Fruit fly (Drosophila melanogaster) whole organism, embryonic: Measurements from ENCODE around the gene CG10874.

Source experiments
- Bdp1 ChIP-seq: fragments of 200-800 bp; sonication (Bioruptor generic); optimal IDR thresholded peaks from 3 replicates; lab custom pipeline; 2016; ENCODE audit warnings: missing biosample characterization, missing genetic modification characterization
- Blimp-1 ChIP-seq: fragments of 200-800 bp; sonication (Bioruptor generic); optimal IDR thresholded peaks from 3 replicates; lab custom pipeline; 2018; ENCODE audit warnings: missing biosample characterization, missing genetic modification characterization, mild to moderate bottlenecking, moderate library complexity, missing genetic modification reagents
- CG10462 ChIP-seq: fragments of 200-800 bp; sonication (Bioruptor generic); optimal IDR thresholded peaks from 2 replicates; lab custom pipeline; 2016; ENCODE audit warnings: missing biosample characterization, missing genetic modification characterization
- CG12391 ChIP-seq: fragments of 200-800 bp; sonication (Bioruptor generic); optimal IDR thresholded peaks from 3 replicates; lab custom pipeline; 2018; ENCODE audit warnings: missing biosample characterization, mild to moderate bottlenecking, missing genetic modification characterization, moderate library complexity
- CG13287 ChIP-seq: fragments of 200-800 bp; sonication (Bioruptor generic); IDR thresholded peaks from 2 replicates; pipeline ENCODE4 v1.3.6; 2022; ENCODE audit warnings: missing biosample characterization, missing genetic modification characterization; ENCODE audit not compliant: partially characterized antibody
- CG13624 ChIP-seq: fragments of 200-800 bp; sonication (Bioruptor generic); optimal IDR thresholded peaks from 2 replicates; lab custom pipeline; 2016; ENCODE audit warnings: missing biosample characterization, missing genetic modification characterization
- CG18262 ChIP-seq: fragments of 200-800 bp; optimal IDR thresholded peaks from 3 replicates; lab custom pipeline; 2019; ENCODE audit warnings: missing biosample characterization, mild to moderate bottlenecking, missing genetic modification characterization, moderate library complexity
- CG18619 ChIP-seq: fragments of 200-800 bp; sonication (Bioruptor generic); optimal IDR thresholded peaks from 3 replicates; lab custom pipeline; 2017; ENCODE audit warnings: missing biosample characterization, mild to moderate bottlenecking, missing genetic modification characterization
- CG2199 ChIP-seq: fragments of 200-800 bp; sonication (Bioruptor generic); IDR thresholded peaks from 3 replicates; pipeline ENCODE4 v1.3.6; 2022; ENCODE audit warnings: missing biosample characterization, missing genetic modification characterization
- CG2678 ChIP-seq: fragments of 200-800 bp; sonication (Bioruptor generic); optimal IDR thresholded peaks from 3 replicates; lab custom pipeline; 2019; ENCODE audit warnings: missing biosample characterization, mild to moderate bottlenecking, missing genetic modification characterization, moderate library complexity
- CG4360 ChIP-seq: fragments of 200-800 bp; sonication (Bioruptor generic); IDR thresholded peaks from 2 replicates; pipeline ENCODE4 v1.3.6; 2022; ENCODE audit warnings: missing biosample characterization, missing genetic modification characterization
- CG6765 ChIP-seq: fragments of 200-800 bp; sonication (Bioruptor generic); optimal IDR thresholded peaks from 3 replicates; lab custom pipeline; 2017; ENCODE audit warnings: missing biosample characterization, mild to moderate bottlenecking, missing genetic modification characterization
- CG6791 ChIP-seq: fragments of 200-800 bp; sonication (Bioruptor generic); IDR thresholded peaks from 3 replicates; pipeline ENCODE4 v1.3.6; 2022; ENCODE audit warnings: missing biosample characterization, missing genetic modification characterization; ENCODE audit not compliant: partially characterized antibody
- CG6813 ChIP-seq: fragments of 200-800 bp; sonication (Bioruptor generic); optimal IDR thresholded peaks from 2 replicates; lab custom pipeline; 2017; ENCODE audit warnings: missing biosample characterization, missing genetic modification characterization, mild to moderate bottlenecking, moderate library complexity, missing genetic modification reagents
- CG7839 ChIP-seq: fragments of 200-800 bp; sonication (Bioruptor generic); optimal IDR thresholded peaks from 3 replicates; lab custom pipeline; 2018; ENCODE audit warnings: missing biosample characterization, mild to moderate bottlenecking, missing genetic modification characterization, moderate library complexity
- CG8089 ChIP-seq: fragments of 200-800 bp; sonication (Bioruptor generic); optimal IDR thresholded peaks from 3 replicates; lab custom pipeline; 2016; ENCODE audit warnings: missing biosample characterization, missing genetic modification characterization
- CG8478 ChIP-seq: fragments of >200 bp; optimal IDR thresholded peaks from 2 replicates; lab custom pipeline; 2018
- CTCF ChIP-seq: fragments of 200-800 bp; sonication (Bioruptor generic); optimal IDR thresholded peaks from 2 replicates; lab custom pipeline; 2017; ENCODE audit warnings: missing biosample characterization, mild to moderate bottlenecking, missing genetic modification characterization, moderate library complexity
- Camta ChIP-seq: fragments of 200-800 bp; sonication (Bioruptor generic); optimal IDR thresholded peaks from 2 replicates; lab custom pipeline; 2016; ENCODE audit warnings: missing biosample characterization, missing genetic modification characterization
- Dad ChIP-seq: fragments of 200-800 bp; sonication (Bioruptor generic); optimal IDR thresholded peaks from 3 replicates; lab custom pipeline; 2016; ENCODE audit warnings: missing biosample characterization, missing genetic modification characterization
- Dbx ChIP-seq: fragments of 200-800 bp; sonication (Bioruptor generic); IDR thresholded peaks from 3 replicates; pipeline ENCODE4 v1.3.6; 2022; ENCODE audit warnings: missing biosample characterization, missing genetic modification characterization
- Dfd ChIP-seq, 2 experiments: fragments of >200 bp; optimal IDR thresholded peaks; 2 replicates each; lab custom pipeline; 2017; ENCODE audit warnings: missing biosample characterization in 2 of 2, missing genetic modification characterization in 2 of 2
- H2.0 ChIP-seq: fragments of 200-800 bp; sonication (Bioruptor generic); IDR thresholded peaks from 2 replicates; pipeline ENCODE4 v1.3.6; 2022; ENCODE audit warnings: missing biosample characterization, missing genetic modification characterization
- Meics ChIP-seq: fragments of 200-800 bp; sonication (Bioruptor generic); optimal IDR thresholded peaks from 2 replicates; lab custom pipeline; 2017; ENCODE audit warnings: missing biosample characterization, mild to moderate bottlenecking, missing genetic modification characterization
- Myb ChIP-seq: fragments of 200-800 bp; sonication (Bioruptor generic); optimal IDR thresholded peaks from 2 replicates; lab custom pipeline; 2016; ENCODE audit warnings: missing biosample characterization, missing genetic modification characterization
- NK7.1 ChIP-seq: fragments of 200-800 bp; sonication (Bioruptor generic); optimal IDR thresholded peaks from 3 replicates; lab custom pipeline; 2016; ENCODE audit warnings: missing biosample characterization, missing genetic modification characterization
- Optix ChIP-seq: fragments of 200-800 bp; sonication (Bioruptor generic); IDR thresholded peaks from 3 replicates; pipeline ENCODE4 v1.3.6; 2022; ENCODE audit warnings: missing biosample characterization, missing genetic modification characterization
- Side ChIP-seq: fragments of 200-800 bp; sonication (Bioruptor generic); optimal IDR thresholded peaks from 2 replicates; lab custom pipeline; 2016; ENCODE audit warnings: missing biosample characterization, missing genetic modification characterization
- Sox102F ChIP-seq: fragments of 200-800 bp; sonication (Bioruptor generic); optimal IDR thresholded peaks from 2 replicates; lab custom pipeline; 2018; ENCODE audit warnings: missing biosample characterization, mild to moderate bottlenecking, missing genetic modification characterization, moderate library complexity
- Usf ChIP-seq: fragments of 200-800 bp; sonication (Bioruptor generic); optimal IDR thresholded peaks from 2 replicates; lab custom pipeline; 2017; ENCODE audit warnings: missing genotype, missing biosample characterization, missing genetic modification characterization
- Xrp1 ChIP-seq: fragments of 200-800 bp; sonication (Bioruptor generic); IDR thresholded peaks from 2 replicates; pipeline ENCODE4 v1.3.6; 2022; ENCODE audit warnings: missing biosample characterization, missing genetic modification characterization
- aop ChIP-seq: fragments of 200-800 bp; sonication (Bioruptor generic); IDR thresholded peaks from 2 replicates; pipeline ENCODE4 v1.3.6; 2022; ENCODE audit warnings: missing biosample characterization, missing genetic modification characterization
- ap ChIP-seq: fragments of 200-800 bp; sonication (Bioruptor generic); IDR thresholded peaks from 2 replicates; pipeline ENCODE4 v1.3.6; 2022; ENCODE audit warnings: missing biosample characterization, missing genetic modification characterization
- ash1 ChIP-seq: fragments of 200-800 bp; sonication (Bioruptor generic); optimal IDR thresholded peaks from 2 replicates; lab custom pipeline; 2018; ENCODE audit warnings: missing biosample characterization, mild to moderate bottlenecking, missing genetic modification characterization
- caup ChIP-seq: fragments of 200-800 bp; sonication (Bioruptor generic); optimal IDR thresholded peaks from 3 replicates; lab custom pipeline; 2017; ENCODE audit warnings: missing biosample characterization, mild to moderate bottlenecking, missing genetic modification characterization, moderate library complexity; ENCODE audit not compliant: severe bottlenecking
- ci ChIP-seq: fragments of 200-800 bp; sonication (Bioruptor generic); IDR thresholded peaks from 3 replicates; pipeline ENCODE4 v1.3.6; 2022; ENCODE audit warnings: missing biosample characterization, missing genetic modification characterization
- dm ChIP-seq: fragments of 200-800 bp; sonication (Bioruptor generic); optimal IDR thresholded peaks from 3 replicates; lab custom pipeline; 2016; ENCODE audit warnings: missing biosample characterization, missing genetic modification characterization
- dmrt99B ChIP-seq: fragments of 200-800 bp; sonication (Bioruptor generic); optimal IDR thresholded peaks from 2 replicates; lab custom pipeline; 2018; ENCODE audit warnings: missing biosample characterization, mild to moderate bottlenecking, missing genetic modification characterization, moderate library complexity
- esg ChIP-seq: fragments of 200-800 bp; sonication (Bioruptor generic); conservative IDR thresholded peaks from 2 replicates; pipeline ENCODE4 v1.3.6; 2022; ENCODE audit warnings: missing biosample characterization, missing genetic modification characterization
- kay ChIP-seq: fragments of 200-800 bp; sonication (Bioruptor generic); optimal IDR thresholded peaks from 2 replicates; lab custom pipeline; 2016; ENCODE audit warnings: missing biosample characterization, missing genetic modification characterization
- lbe ChIP-seq: fragments of 200-800 bp; sonication (Bioruptor generic); optimal IDR thresholded peaks from 2 replicates; lab custom pipeline; 2016; ENCODE audit warnings: missing biosample characterization, mild to moderate bottlenecking, missing genetic modification characterization
- onecut ChIP-seq: fragments of 200-800 bp; sonication (Bioruptor generic); IDR thresholded peaks from 2 replicates; pipeline ENCODE4 v1.3.6; 2022; ENCODE audit warnings: missing biosample characterization, missing genetic modification characterization
- org-1 ChIP-seq: fragments of 200-800 bp; sonication (Bioruptor generic); optimal IDR thresholded peaks from 2 replicates; lab custom pipeline; 2017; ENCODE audit warnings: missing biosample characterization, missing genetic modification characterization
- phol ChIP-seq: fragments of 200-800 bp; sonication (Bioruptor generic); optimal IDR thresholded peaks from 3 replicates; lab custom pipeline; 2018; ENCODE audit warnings: missing biosample characterization, mild to moderate bottlenecking, missing genetic modification characterization, moderate library complexity
- prd ChIP-seq, 3 experiments: fragments of >200 bp in 2 of 3; fragments of 200-800 bp in 1 of 3; sonication (Bioruptor generic) in 1 of 3; optimal IDR thresholded peaks in 2 of 3; IDR thresholded peaks in 1 of 3; 2 replicates in 2 of 3; 3 replicates in 1 of 3; pipeline versions ENCODE4 v1.3.6 to Lab custom; 2017 to 2022; ENCODE audit warnings: missing biosample characterization in 1 of 3, missing genetic modification characterization in 1 of 3
- pum ChIP-seq: fragments of 200-800 bp; sonication (Bioruptor generic); optimal IDR thresholded peaks from 2 replicates; lab custom pipeline; 2016; ENCODE audit warnings: missing biosample characterization, missing genetic modification characterization
- row ChIP-seq: fragments of 200-800 bp; sonication (Bioruptor generic); IDR thresholded peaks from 3 replicates; pipeline ENCODE4 v1.3.6; 2022; ENCODE audit warnings: missing biosample characterization, missing genetic modification characterization
- salm ChIP-seq: fragments of 200-800 bp; sonication (Bioruptor generic); optimal IDR thresholded peaks from 2 replicates; lab custom pipeline; 2018; ENCODE audit warnings: missing biosample characterization, mild to moderate bottlenecking, missing genetic modification characterization
- sens ChIP-seq: fragments of 200-800 bp; sonication (Bioruptor generic); peaks from one replicate; lab custom pipeline; 2016; ENCODE audit warnings: missing biosample characterization, missing genetic modification characterization
- sima ChIP-seq: fragments of 200-800 bp; sonication (Bioruptor generic); optimal IDR thresholded peaks from 2 replicates; lab custom pipeline; 2016; ENCODE audit warnings: missing biosample characterization, missing genetic modification characterization
- tio ChIP-seq: fragments of 200-800 bp; sonication (Bioruptor generic); optimal IDR thresholded peaks from 2 replicates; lab custom pipeline; 2017; ENCODE audit warnings: missing biosample characterization, missing genetic modification characterization, inconsistent platforms

The CG10874 gene

dm6 chr2L:2172460-2173121 lies 19.6 kb downstream of the CG10874 start (continued):
- TF ChIP-seq CTCF (GFP tag; lab: Kevin White, UChicago) = no peak
- peak; percentile 12 for TF ChIP-seq CG2678 (tag; lab: Kevin White, UChicago)
- no peak for TF ChIP-seq NK7.1 (GFP tag; lab: Kevin White, UChicago)
- no peak for TF ChIP-seq Camta (GFP tag; lab: Kevin White, UChicago)
- TF ChIP-seq CG8089 (GFP tag; lab: Kevin White, UChicago) = no peak
- peak; percentile 75 for TF ChIP-seq sens (GFP tag; lab: Kevin White, UChicago)
- no peak for TF ChIP-seq CG18619 (GFP tag; lab: Kevin White, UChicago)
- peak; percentile 4 for TF ChIP-seq CG7839 (tag; lab: Kevin White, UChicago)
- TF ChIP-seq CG18262 = peak; percentile 34
- TF ChIP-seq pum (GFP tag; lab: Kevin White, UChicago) = no peak
- no peak for TF ChIP-seq dm
- peak; percentile 20 for TF ChIP-seq CG12391 (tag; lab: Kevin White, UChicago)
- TF ChIP-seq CG2199 (GFP tag; lab: Robert Waterston, UW) = no peak
- no peak for TF ChIP-seq Optix (GFP tag; lab: Robert Waterston, UW)
- TF ChIP-seq ash1 (GFP tag; lab: Kevin White, UChicago) = no peak
- 0 out of 3 replicates have a peak, but pooled peaks have one; percentile 8 for TF ChIP-seq ci (GFP tag; lab: Robert Waterston, UW)
- no peak for TF ChIP-seq H2.0 (GFP tag; lab: Robert Waterston, UW)
- TF ChIP-seq Bdp1 (GFP tag; lab: Kevin White, UChicago) = no peak
- TF ChIP-seq CG10462 (GFP tag; lab: Kevin White, UChicago) = no peak
- TF ChIP-seq Myb (GFP tag; lab: Kevin White, UChicago) = no peak
- TF ChIP-seq tio = no peak
- no peak for TF ChIP-seq Meics (GFP tag; lab: Kevin White, UChicago)
- TF ChIP-seq aop (GFP tag; lab: Robert Waterston, UW) = no peak
- TF ChIP-seq dmrt99B (tag; lab: Kevin White, UChicago) = peak; percentile 5
- TF ChIP-seq CG8478 = no peak
- TF ChIP-seq CG13624 (GFP tag; lab: Kevin White, UChicago) = peak; percentile 8
- TF ChIP-seq lbe (GFP tag; lab: Kevin White, UChicago) = no peak
- no peak for TF ChIP-seq esg (GFP tag; lab: Robert Waterston, UW)
- no peak for TF ChIP-seq Usf (GFP tag; lab: Kevin White, UChicago)
- TF ChIP-seq prd (optimal IDR thresholded peaks at IDR 0.05; lab: Kevin White, UChicago) = no peak
- TF ChIP-seq prd (GFP tag; IDR thresholded peaks at IDR 0.05; lab: Robert Waterston, UW) = peak; percentile 26; the same call in 1 of the 3 replicates
- no peak for TF ChIP-seq ap
- peak; percentile 7 for TF ChIP-seq phol
- no peak for TF ChIP-seq caup (GFP tag; lab: Kevin White, UChicago)
- no peak for TF ChIP-seq onecut
- TF ChIP-seq org-1 (GFP tag; lab: Kevin White, UChicago) = no peak
- TF ChIP-seq CG4360 (GFP tag; lab: Robert Waterston, UW) = 0 out of 2 replicates have a peak, but pooled peaks have one; percentile 16
- no peak for TF ChIP-seq sima (GFP tag; lab: Kevin White, UChicago)
- peak; percentile 21; the same call in 1 of the 2 replicates for TF ChIP-seq Xrp1
- TF ChIP-seq Dfd (GFP tag; optimal IDR thresholded peaks at IDR 0.05; lab: Kevin White, UChicago) = no peak
- TF ChIP-seq kay (GFP tag; lab: Kevin White, UChicago) = no peak
- peak; percentile 1 for TF ChIP-seq Blimp-1 (GFP tag; lab: Kevin White, UChicago)
- no peak for TF ChIP-seq salm (tag; lab: Kevin White, UChicago)
- no peak for TF ChIP-seq CG6765 (GFP tag; lab: Kevin White, UChicago)
- no peak for TF ChIP-seq CG6813 (GFP tag; lab: Kevin White, UChicago)
- no peak for TF ChIP-seq Dad (GFP tag; lab: Kevin White, UChicago)
- peak; percentile 27 for TF ChIP-seq Sox102F
- TF ChIP-seq CG6791 = no peak
- TF ChIP-seq row (GFP tag; lab: Robert Waterston, UW) = peak; percentile 29; the same call in 2 of the 3 replicates
- no peak for TF ChIP-seq Dbx (GFP tag; lab: Robert Waterston, UW)
- TF ChIP-seq Side (GFP tag; lab: Kevin White, UChicago) = no peak
- TF ChIP-seq CG13287 (GFP tag; lab: Robert Waterston, UW) = no peak
